Fruit fly (Drosophila melanogaster) whole organism, prepupa: ENCODE measurements around the gene CG31778.

Source experiments
- CG16779 ChIP-seq: fragments of 200-800 bp; sonication (Bioruptor generic); optimal IDR thresholded peaks from 3 replicates; lab custom pipeline; 2017; ENCODE audit warnings: missing biosample characterization, mild to moderate bottlenecking, missing genetic modification characterization
- CG7368 ChIP-seq: fragments of 200-800 bp; sonication (Bioruptor generic); optimal IDR thresholded peaks from 3 replicates; lab custom pipeline; 2016; ENCODE audit warnings: missing biosample characterization, missing genetic modification characterization
- Lpt ChIP-seq: fragments of 200-800 bp; sonication (Bioruptor generic); optimal IDR thresholded peaks from 3 replicates; lab custom pipeline; 2016; ENCODE audit warnings: missing biosample characterization, missing genetic modification characterization
- OdsH ChIP-seq: fragments of 200-800 bp; sonication (Bioruptor generic); optimal IDR thresholded peaks from 3 replicates; lab custom pipeline; 2016; ENCODE audit warnings: missing biosample characterization, missing genetic modification characterization
- Sox102F ChIP-seq: fragments of 200-800 bp; sonication (Bioruptor generic); optimal IDR thresholded peaks from 2 replicates; lab custom pipeline; 2016; ENCODE audit warnings: missing biosample characterization, mild to moderate bottlenecking, missing genetic modification characterization

- TF ChIP-seq OdsH (GFP tag; lab: Kevin White, UChicago): no peak
- TF ChIP-seq Lpt: no peak
- TF ChIP-seq Sox102F: no peak
- no peak for TF ChIP-seq CG7368 (GFP tag; lab: Kevin White, UChicago)
- TF ChIP-seq CG16779 (tag; lab: Kevin White, UChicago): peak; percentile 25
Measured at dm6 chr2L:3730182-3730975, 25.1 kb upstream of the CG31778 start, which contains the start of gene CG10019.
